Fruit fly (Drosophila melanogaster) whole organism, prepupa: Measurements from ENCODE around the gene nxf2.

Experiments used
- Blimp-1 ChIP-seq: fragments of 200-800 bp; sonication (Bioruptor generic); optimal IDR thresholded peaks from 3 replicates; lab custom pipeline; 2017; ENCODE audit warnings: missing biosample characterization, missing genetic modification characterization, mild to moderate bottlenecking, moderate library complexity, missing genetic modification reagents
- CG16779 ChIP-seq: fragments of 200-800 bp; sonication (Bioruptor generic); optimal IDR thresholded peaks from 3 replicates; lab custom pipeline; 2017; ENCODE audit warnings: missing biosample characterization, mild to moderate bottlenecking, missing genetic modification characterization
- CG34406 ChIP-seq: fragments of 200-800 bp; sonication (Bioruptor generic); optimal IDR thresholded peaks from 3 replicates; lab custom pipeline; 2016; ENCODE audit warnings: missing biosample characterization, missing genetic modification characterization
- CG6792 ChIP-seq: fragments of 200-800 bp; sonication (Bioruptor generic); optimal IDR thresholded peaks from 3 replicates; lab custom pipeline; 2016; ENCODE audit warnings: missing biosample characterization, missing genetic modification characterization
- Hr38 ChIP-seq: sonication (Bioruptor generic); optimal IDR thresholded peaks from 2 replicates; lab custom pipeline; 2016; ENCODE audit warnings: missing biosample characterization, missing genetic modification characterization
- Smox ChIP-seq: fragments of 200-800 bp; sonication (Bioruptor generic); optimal IDR thresholded peaks from 3 replicates; lab custom pipeline; 2016; ENCODE audit warnings: missing biosample characterization, missing genetic modification characterization
- Sox102F ChIP-seq: fragments of 200-800 bp; sonication (Bioruptor generic); optimal IDR thresholded peaks from 2 replicates; lab custom pipeline; 2016; ENCODE audit warnings: missing biosample characterization, mild to moderate bottlenecking, missing genetic modification characterization
- lz ChIP-seq: fragments of 200-800 bp; sonication (Bioruptor generic); optimal IDR thresholded peaks from 3 replicates; lab custom pipeline; 2016; ENCODE audit warnings: missing biosample characterization, missing genetic modification characterization
- net ChIP-seq: fragments of 200-800 bp; sonication (Bioruptor generic); optimal IDR thresholded peaks from 3 replicates; lab custom pipeline; 2016; ENCODE audit warnings: missing biosample characterization, missing genetic modification characterization
- spab ChIP-seq: fragments of 200-800 bp; sonication (Bioruptor generic); optimal IDR thresholded peaks from 2 replicates; lab custom pipeline; 2017; ENCODE audit warnings: missing biosample characterization, mild to moderate bottlenecking, missing genetic modification characterization, missing genetic modification reagents

DNA sequence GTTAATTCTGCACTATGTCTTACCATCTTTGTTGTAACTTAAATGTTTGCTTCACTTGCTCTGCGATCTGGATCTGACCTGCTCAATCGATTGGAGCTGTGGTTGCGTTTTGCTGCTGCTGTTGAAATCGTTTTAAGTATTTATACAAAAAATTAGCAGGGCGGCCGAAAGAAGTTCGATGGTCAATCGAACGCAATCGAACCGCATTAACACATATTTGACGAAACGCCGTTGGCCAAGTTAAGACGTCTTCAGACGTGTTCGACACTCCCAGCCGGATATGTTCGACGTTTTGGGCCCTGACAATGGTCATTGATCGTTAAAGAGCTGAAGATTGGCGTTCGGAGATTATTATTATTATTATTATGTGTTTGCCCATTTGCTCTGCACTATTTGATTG is 34.6 kb downstream of the nxf2 start, which contains the start of gene CG13033:
- TF ChIP-seq Blimp-1 (GFP tag; lab: Kevin White, UChicago) (no peak), Smox (GFP tag; lab: Kevin White, UChicago) (no peak), CG34406 (no peak), net (no peak), Sox102F (no peak), CG16779 (tag; lab: Kevin White, UChicago) (no peak), CG6792 (GFP tag; lab: Kevin White, UChicago) (no peak), spab (GFP tag; lab: Kevin White, UChicago) (no peak), lz (GFP tag; lab: Kevin White, UChicago) (no peak), Hr38 (GFP tag; lab: Kevin White, UChicago) (no peak)
